Worm (Caenorhabditis elegans) whole organism, late embryonic: Measurements from ENCODE around the gene Y39E4B.10.

Experiments used
- F13H6.1 ChIP-seq: sonication (generic microtip); optimal IDR thresholded peaks from 2 replicates; lab custom pipeline; 2016; ENCODE audit warnings: missing genetic modification characterization, missing compliant biosample characterization
- ceh-2 ChIP-seq: sonication (generic microtip); optimal IDR thresholded peaks from 2 replicates; lab custom pipeline; 2016; ENCODE audit warnings: missing genotype, missing genetic modification characterization, missing compliant biosample characterization
- dmd-4 ChIP-seq: sonication (generic microtip); optimal IDR thresholded peaks from 2 replicates; lab custom pipeline; 2016; ENCODE audit warnings: borderline replicate concordance, missing genetic modification characterization, missing compliant biosample characterization

DNA sequence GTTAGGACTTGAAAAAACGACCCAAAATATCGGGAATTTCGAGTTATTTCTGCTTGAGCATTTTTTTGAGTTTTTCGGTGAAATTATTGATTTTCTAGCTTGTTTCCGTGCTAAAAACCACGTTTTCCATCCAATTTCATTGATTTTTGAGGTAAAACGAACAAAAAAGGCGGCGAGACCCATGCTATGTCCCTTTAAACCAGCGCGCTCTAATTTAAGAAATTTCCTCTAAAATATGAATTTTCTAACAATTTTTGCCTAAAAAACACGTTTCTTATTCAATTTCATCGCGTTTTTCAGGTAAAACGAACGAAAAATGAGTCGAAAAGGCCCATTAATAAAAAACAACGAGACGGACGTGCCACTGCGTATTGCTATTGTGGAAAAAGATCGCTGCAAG, 859 bp upstream of the Y39E4B.10 start, which contains the start of gene abce-1:
- TF ChIP-seq dmd-4 (no peak), F13H6.1 (tag; lab: Kevin White, UChicago) (no peak), ceh-2 (tag; lab: Kevin White, UChicago) (no peak)
